Fruit fly (Drosophila melanogaster): ENCODE data around the gene CG46025.

DNA sequence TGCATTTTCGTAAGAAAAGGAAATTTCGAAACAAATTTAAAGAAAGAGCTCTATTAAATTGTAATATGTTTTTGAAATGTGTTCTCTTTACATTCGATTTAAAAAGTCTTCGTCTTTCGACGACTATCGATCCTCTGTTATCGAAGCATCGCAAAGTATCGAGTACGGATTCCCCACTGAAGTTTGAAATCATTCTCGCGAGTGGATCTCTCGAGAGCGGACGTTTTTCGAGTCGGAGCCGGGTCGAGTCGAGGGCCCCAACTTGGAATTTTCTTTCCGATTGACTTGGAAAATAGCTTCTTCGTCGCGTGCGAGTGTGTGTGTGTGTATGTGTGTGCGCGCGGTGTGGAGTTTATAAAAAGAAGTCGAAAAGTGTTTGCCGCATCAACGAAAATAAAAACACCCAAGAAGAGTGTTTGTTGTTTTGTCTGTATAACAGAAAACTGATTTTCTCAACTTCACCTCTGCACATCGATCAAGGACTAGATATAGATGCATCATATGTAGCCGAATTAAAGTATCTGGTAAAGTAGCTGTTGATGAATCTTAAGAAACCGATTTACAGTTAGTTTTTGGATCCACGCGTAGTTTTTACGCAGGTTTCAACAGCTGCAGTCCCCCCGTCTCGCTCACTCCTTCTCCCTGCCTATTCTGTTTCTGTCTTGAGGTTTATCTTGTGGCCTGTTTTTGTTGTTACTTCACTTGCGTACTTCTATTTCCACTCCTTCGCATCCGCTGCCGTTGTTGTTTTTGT is 57.5 kb downstream of the CG46025 start, which contains the start of gene LanB1:
- TF ChIP-seq CG1620 (GFP tag; optimal IDR thresholded peaks at IDR 0.05) (no peak), Crg-1 (GFP tag; optimal IDR thresholded peaks at IDR 0.05) (no peak), CG12768 (GFP tag; optimal IDR thresholded peaks at IDR 0.05) (no peak), CG33017 (tag; optimal IDR thresholded peaks at IDR 0.05) (no peak), ovo (GFP tag; optimal IDR thresholded peaks at IDR 0.05) (no peak), pad (GFP tag; optimal IDR thresholded peaks at IDR 0.05) (no peak), Hr96 (GFP tag; optimal IDR thresholded peaks at IDR 0.05) (no peak), Mnt (GFP tag; optimal IDR thresholded peaks at IDR 0.05) (no peak), tj (GFP tag; optimal IDR thresholded peaks at IDR 0.05) (peak; percentile 72), cnc (optimal IDR thresholded peaks at IDR 0.05) (no peak), Clk (GFP tag; optimal IDR thresholded peaks at IDR 0.05) (no peak)

Measured in whole organism, adult.